Worm (Caenorhabditis elegans) whole organism, L4 larva: ENCODE data around the gene col-102.
A peak's percentile ranks its signal among the peaks of the same experiment; 100 is the strongest.

Source experiments
- D1046.2 ChIP-seq: fragments of 200-800 bp; sonication (Bioruptor generic); IDR thresholded peaks from 2 replicates; pipeline ENCODE4 v1.3.6; 2022; ENCODE audit warnings: missing genetic modification characterization, missing compliant biosample characterization
- F10B5.3 ChIP-seq: sonication (generic microtip); optimal IDR thresholded peaks from 2 replicates; lab custom pipeline; 2016; ENCODE audit warnings: mild to moderate bottlenecking, missing genetic modification characterization, missing compliant biosample characterization
- T20F7.1 ChIP-seq: fragments of 200-800 bp; sonication (Bioruptor generic); optimal IDR thresholded peaks from 2 replicates; lab custom pipeline; 2018; ENCODE audit warnings: mild to moderate bottlenecking, missing genetic modification characterization, missing compliant biosample characterization
- aha-1 ChIP-seq: fragments of 150-350 bp; peaks from one replicate; lab custom pipeline; 2014; ENCODE audit warnings: missing biosample characterization, missing genetic modification characterization
- aly-2 ChIP-seq: sonication (generic microtip); optimal IDR thresholded peaks from 2 replicates; lab custom pipeline; 2018; ENCODE audit warnings: missing biosample characterization, missing genetic modification characterization
- ceh-28 ChIP-seq: fragments of 150-350 bp; optimal IDR thresholded peaks from 2 replicates; lab custom pipeline; 2014; ENCODE audit warnings: missing biosample characterization, missing genetic modification reagents, missing genetic modification characterization
- ceh-82 ChIP-seq: sonication (generic microtip); optimal IDR thresholded peaks from 2 replicates; lab custom pipeline; 2017; ENCODE audit warnings: missing biosample characterization, missing genetic modification characterization
- daf-16 ChIP-seq, 3 experiments: sonication (generic microtip); optimal IDR thresholded peaks; 2 replicates each; lab custom pipeline; 2016 to 2017; ENCODE audit warnings: missing genetic modification characterization in 3 of 3, missing genetic modification reagents in 3 of 3, mild to moderate bottlenecking in 2 of 3, missing compliant biosample characterization in 2 of 3, missing biosample characterization in 1 of 3, moderate library complexity in 1 of 3
- daf-8 ChIP-seq: fragments of 200-800 bp; sonication (Bioruptor generic); IDR thresholded peaks from 2 replicates; pipeline ENCODE4 v1.3.6; 2022; ENCODE audit warnings: missing genetic modification characterization, missing compliant biosample characterization
- dmd-6 ChIP-seq: fragments of 200-800 bp; sonication (Bioruptor generic); IDR thresholded peaks from 2 replicates; pipeline ENCODE4 v1.3.6; 2022; ENCODE audit warnings: missing genetic modification reagents, missing genetic modification characterization, missing compliant biosample characterization
- dmd-8 ChIP-seq: fragments of 200-800 bp; sonication (Bioruptor generic); IDR thresholded peaks from 2 replicates; pipeline ENCODE4 v1.3.6; 2022; ENCODE audit warnings: missing genetic modification characterization, missing compliant biosample characterization
- dve-1 ChIP-seq: sonication (generic microtip); optimal IDR thresholded peaks from 2 replicates; lab custom pipeline; 2017; ENCODE audit warnings: antibody characterized with exemption, mild to moderate bottlenecking, missing genetic modification characterization, missing compliant biosample characterization; ENCODE audit not compliant: insufficient read depth
- hlh-11 ChIP-seq: fragments of 200-800 bp; sonication (Bioruptor generic); optimal IDR thresholded peaks from 2 replicates; lab custom pipeline; 2018; ENCODE audit warnings: mild to moderate bottlenecking, missing genetic modification characterization, missing compliant biosample characterization
- lim-7 ChIP-seq: fragments of 200-800 bp; sonication (Bioruptor generic); IDR thresholded peaks from 2 replicates; pipeline ENCODE4 v1.3.6; 2022; ENCODE audit warnings: missing genetic modification characterization, missing compliant biosample characterization
- lin-1 ChIP-seq: fragments of 200-800 bp; sonication (Bioruptor generic); IDR thresholded peaks from 2 replicates; pipeline ENCODE4 v1.3.6; 2022; ENCODE audit warnings: missing genetic modification reagents, missing genetic modification characterization, missing compliant biosample characterization
- madf-9 ChIP-seq: fragments of 200-800 bp; sonication (Bioruptor generic); conservative IDR thresholded peaks from 2 replicates; pipeline ENCODE4 v1.3.6; 2022; ENCODE audit warnings: missing genetic modification reagents, missing genetic modification characterization, missing compliant biosample characterization
- mdl-1 ChIP-seq, 2 experiments: fragments of 150-350 bp in 1 of 2; sonication (generic microtip) in 1 of 2; optimal IDR thresholded peaks; 2 replicates each; lab custom pipeline; 2014 to 2017; ENCODE audit warnings: missing biosample characterization in 2 of 2, missing genetic modification characterization in 2 of 2
- mdt-29 ChIP-seq: fragments of 200-800 bp; sonication (Bioruptor generic); IDR thresholded peaks from 2 replicates; pipeline ENCODE4 v1.3.6; 2022; ENCODE audit warnings: missing genetic modification reagents, missing genetic modification characterization, missing compliant biosample characterization
- nhr-102 ChIP-seq: sonication (generic microtip); optimal IDR thresholded peaks from 2 replicates; lab custom pipeline; 2016; ENCODE audit warnings: mild to moderate bottlenecking, missing genetic modification characterization, moderate library complexity, missing compliant biosample characterization
- nhr-111 ChIP-seq: fragments of 200-800 bp; sonication (Bioruptor generic); optimal IDR thresholded peaks from 2 replicates; lab custom pipeline; 2018; ENCODE audit warnings: mild to moderate bottlenecking, missing genetic modification characterization, missing compliant biosample characterization
- nhr-28 ChIP-seq: fragments of 150-350 bp; optimal IDR thresholded peaks from 2 replicates; lab custom pipeline; 2014; ENCODE audit warnings: missing biosample characterization, missing genetic modification characterization
- nhr-41 ChIP-seq: fragments of 200-800 bp; sonication (Bioruptor generic); IDR thresholded peaks from 2 replicates; pipeline ENCODE4 v1.3.6; 2022; ENCODE audit warnings: missing genetic modification reagents, missing genetic modification characterization, missing compliant biosample characterization
- nhr-6 ChIP-seq: fragments of 150-350 bp; optimal IDR thresholded peaks from 2 replicates; lab custom pipeline; 2014; ENCODE audit warnings: missing biosample characterization, missing genetic modification characterization
- nhr-76 ChIP-seq: fragments of 150-350 bp; optimal IDR thresholded peaks from 2 replicates; lab custom pipeline; 2014; ENCODE audit warnings: missing biosample characterization, missing genetic modification characterization
- php-3 ChIP-seq: fragments of 200-800 bp; sonication (Bioruptor generic); IDR thresholded peaks from 2 replicates; pipeline ENCODE4 v1.3.6; 2022; ENCODE audit warnings: missing genetic modification reagents, missing genetic modification characterization, missing compliant biosample characterization
- sdz-12 ChIP-seq: fragments of 200-800 bp; sonication (Bioruptor generic); optimal IDR thresholded peaks from 2 replicates; lab custom pipeline; 2018; ENCODE audit warnings: mild to moderate bottlenecking, missing genetic modification characterization, missing compliant biosample characterization
- spr-1 ChIP-seq: sonication (generic microtip); optimal IDR thresholded peaks from 2 replicates; lab custom pipeline; 2016; ENCODE audit warnings: mild to moderate bottlenecking, missing genetic modification characterization, missing compliant biosample characterization
- tag-97 ChIP-seq: fragments of 200-800 bp; sonication (Bioruptor generic); IDR thresholded peaks from 2 replicates; pipeline ENCODE4 v1.3.6; 2022; ENCODE audit warnings: missing genetic modification characterization, missing compliant biosample characterization
- tra-1 ChIP-seq: fragments of 200-800 bp; sonication (Bioruptor generic); IDR thresholded peaks from 2 replicates; pipeline ENCODE4 v1.3.6; 2022; ENCODE audit warnings: missing genetic modification reagents, missing genetic modification characterization, missing compliant biosample characterization
- unc-62 ChIP-seq, 3 experiments: fragments of 150-350 bp in 1 of 3; sonication (generic microtip); optimal IDR thresholded peaks in 2 of 3; peaks in 1 of 3; 1 replicate in 1 of 3; 2 replicates in 2 of 3; lab custom pipeline; 2014 to 2017; ENCODE audit warnings: missing biosample characterization in 3 of 3, missing genetic modification characterization in 3 of 3, missing genetic modification reagents in 3 of 3, missing genotype in 1 of 3
- vab-7 ChIP-seq: fragments of 200-800 bp; sonication (Bioruptor generic); IDR thresholded peaks from 2 replicates; pipeline ENCODE4 v1.3.6; 2022; ENCODE audit warnings: missing genetic modification reagents, missing genetic modification characterization, missing compliant biosample characterization
- zip-2 ChIP-seq: fragments of 150-350 bp; optimal IDR thresholded peaks from 2 replicates; lab custom pipeline; 2014; ENCODE audit warnings: missing biosample characterization, missing genetic modification characterization

Gene col-102

ce11 chrIV:620324-620723 is 16.1 kb downstream of the col-102 start (continued):
- TF ChIP-seq nhr-102 (tag; lab: Kevin White, UChicago) (no peak), T20F7.1 (no peak), madf-9 (peak; percentile 67; the same call in 1 of the 2 replicates)

- TF ChIP-seq dmd-8, result no peak
- no peak for TF ChIP-seq vab-7 (GFP tag; lab: Robert Waterston, UW)
- no peak for TF ChIP-seq nhr-41 (GFP tag; lab: Robert Waterston, UW)
- no peak for TF ChIP-seq mdl-1 (tag; optimal IDR thresholded peaks at IDR 0.05; lab: Kevin White, UChicago)
- TF ChIP-seq aha-1 (tag; lab: Kevin White, UChicago), result peak; percentile 93
- no peak for TF ChIP-seq zip-2 (tag; lab: Kevin White, UChicago)
- no peak for TF ChIP-seq nhr-111
These were observed 18.7 kb downstream of the col-102 start for ce11 chrIV:622989-623388.

ce11 chrIV:623876-624275 is 19.6 kb downstream of the col-102 start:
- TF ChIP-seq lim-7 (GFP tag; lab: Robert Waterston, UW) (peak; percentile 19; the same call in 1 of the 2 replicates), unc-62 (GFP tag; optimal IDR thresholded peaks at IDR 0.05 in 1 of 2; lab: Kevin White, UChicago) (peak in 1 of 2 experiments; percentile 67), unc-62 (tag; optimal IDR thresholded peaks at IDR 0.05; lab: Kevin White, UChicago) (no peak), T20F7.1 (no peak)

- TF ChIP-seq aha-1 (tag; lab: Kevin White, UChicago) (no peak), dmd-6 (GFP tag; lab: Robert Waterston, UW) (peak; percentile 83), tra-1 (GFP tag; lab: Robert Waterston, UW) (0 out of 2 replicates have a peak, but pooled peaks have one; percentile 22), sdz-12 (GFP tag; lab: Kevin White, UChicago) (no peak), php-3 (no peak), mdt-29 (GFP tag; lab: Robert Waterston, UW) (no peak), nhr-6 (no peak), nhr-76 (tag; lab: Kevin White, UChicago) (peak; percentile 91), daf-8 (no peak), zip-2 (tag; lab: Kevin White, UChicago) (no peak), hlh-11 (tag; lab: Kevin White, UChicago) (peak; percentile 44), F10B5.3 (tag; lab: Kevin White, UChicago) (no peak), D1046.2 (GFP tag; lab: Robert Waterston, UW) (no peak), unc-62 (GFP tag; optimal IDR thresholded peaks at IDR 0.05 in 1 of 2; lab: Kevin White, UChicago) (peak in 1 of 2 experiments; percentile 93), unc-62 (tag; optimal IDR thresholded peaks at IDR 0.05; lab: Kevin White, UChicago) (no peak), dve-1 (tag; lab: Kevin White, UChicago) (peak; percentile 39), daf-16 (GFP tag; optimal IDR thresholded peaks at IDR 0.05; lab: Kevin White, UChicago) (peak in 1 of 2 experiments; percentile 36), daf-16 (tag; optimal IDR thresholded peaks at IDR 0.05; lab: Kevin White, UChicago) (peak; percentile 43), lin-1 (GFP tag; lab: Robert Waterston, UW) (no peak), nhr-28 (peak; percentile 43)
- TF ChIP-seq, all 104 proteins: peak for 8
These were observed 21.8 kb downstream of the col-102 start for ce11 chrIV:625947-626548.

DNA sequence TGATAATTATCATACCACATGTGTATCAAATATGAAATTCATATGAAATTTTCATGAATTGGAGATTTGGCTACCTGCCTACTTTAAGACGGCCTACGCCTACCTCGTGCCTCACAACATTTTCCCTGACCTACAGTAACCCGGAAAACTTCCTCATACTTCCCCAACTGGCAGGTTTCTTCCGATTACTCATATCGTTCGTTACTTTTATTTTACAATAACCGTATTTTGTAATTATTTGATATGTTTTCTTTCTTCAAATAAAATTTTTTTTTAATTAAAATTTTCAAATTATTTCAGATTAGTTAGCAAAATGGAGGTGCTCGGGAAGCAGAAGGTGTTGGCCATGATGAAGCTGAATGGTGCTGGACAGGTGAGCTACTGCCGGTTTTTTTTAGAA is 23.0 kb downstream of the col-102 start, which contains the start of gene nhr-76:
Gene nhr-76 (plus strand): TSS at position 301 of the 400 bp plus-strand sequence.
- TF ChIP-seq ceh-28 (tag; lab: Kevin White, UChicago) (no peak), tag-97 (no peak), ceh-82 (tag; lab: Kevin White, UChicago) (no peak), aly-2 (no peak), nhr-111 (no peak), spr-1 (tag; lab: Kevin White, UChicago) (no peak), lin-1 (GFP tag; lab: Robert Waterston, UW) (no peak)
- TF ChIP-seq, all 104 proteins: peak for 0
